Worm (Caenorhabditis elegans) whole organism, mixed stage, embryonic: Measurements from ENCODE around the gene let-754.

ENCODE experiments used
- blmp-1 ChIP-seq: fragments of 150-350 bp; optimal IDR thresholded peaks from 2 replicates; lab custom pipeline; 2014; ENCODE audit warnings: missing biosample characterization, missing genetic modification characterization
- lsy-2 ChIP-seq: fragments of 150-350 bp; optimal IDR thresholded peaks from 2 replicates; lab custom pipeline; 2014; ENCODE audit warnings: missing biosample characterization, missing genetic modification characterization
- ztf-11 ChIP-seq: fragments of 150-350 bp; optimal IDR thresholded peaks from 2 replicates; lab custom pipeline; 2014; ENCODE audit warnings: missing biosample characterization, missing genetic modification characterization

DNA sequence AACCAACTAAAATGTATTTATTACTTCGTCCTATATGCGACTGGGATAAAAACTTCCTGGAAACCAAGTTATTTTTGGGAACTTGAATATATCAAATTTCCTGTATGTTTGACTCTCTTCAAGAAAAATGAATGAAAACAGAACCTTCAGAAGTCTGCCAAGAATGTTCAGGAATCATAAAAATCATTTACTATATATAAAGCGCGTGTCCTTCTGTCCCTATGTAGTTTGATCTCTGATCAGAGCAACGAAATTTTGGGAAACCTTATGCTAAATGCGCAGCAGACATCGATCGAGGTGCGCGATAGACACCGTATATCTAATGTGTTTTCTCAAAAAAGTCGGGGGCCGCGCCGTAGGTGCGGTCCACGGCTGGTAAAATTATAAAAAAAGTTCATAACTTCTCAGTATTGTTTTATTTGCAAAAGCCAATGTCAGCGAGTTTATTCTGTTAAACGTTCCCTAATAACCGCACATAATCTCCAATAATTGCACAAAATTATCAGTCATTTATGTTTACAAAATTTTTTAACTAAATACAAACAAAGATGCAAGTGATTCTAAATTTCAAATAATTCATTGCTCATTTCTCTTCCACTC is 44.4 kb upstream of the let-754 start:
- TF ChIP-seq blmp-1 (tag; lab: Kevin White, UChicago): no peak
- no peak for TF ChIP-seq lsy-2
- no peak for TF ChIP-seq ztf-11 (tag; lab: Kevin White, UChicago)
